Worm (Caenorhabditis elegans) whole organism, L3 larva: Measurements from ENCODE around the gene nhr-63.

Experiments
- R02D3.7 ChIP-seq: fragments of 150-350 bp; optimal IDR thresholded peaks from 2 replicates; lab custom pipeline; 2014; ENCODE audit warnings: missing biosample characterization, missing genetic modification characterization
- ZK546.5 ChIP-seq: sonication (generic microtip); optimal IDR thresholded peaks from 2 replicates; lab custom pipeline; 2017; ENCODE audit warnings: missing biosample characterization, missing genetic modification characterization
- aly-2 ChIP-seq: fragments of 150-350 bp; optimal IDR thresholded peaks from 2 replicates; lab custom pipeline; 2014; ENCODE audit warnings: missing biosample characterization, missing genetic modification characterization
- ceh-16 ChIP-seq: sonication (generic microtip); optimal IDR thresholded peaks from 2 replicates; lab custom pipeline; 2017; ENCODE audit warnings: missing biosample characterization, missing genetic modification characterization
- ceh-82 ChIP-seq: fragments of 150-350 bp; optimal IDR thresholded peaks from 2 replicates; lab custom pipeline; 2014; ENCODE audit warnings: missing biosample characterization, missing genetic modification characterization
- ceh-9 ChIP-seq: sonication (generic microtip); optimal IDR thresholded peaks from 2 replicates; lab custom pipeline; 2018; ENCODE audit warnings: missing biosample characterization, missing genetic modification characterization
- daf-12 ChIP-seq: fragments of 150-350 bp; optimal IDR thresholded peaks from 2 replicates; lab custom pipeline; 2014; ENCODE audit warnings: missing biosample characterization, missing genetic modification reagents, missing genetic modification characterization
- egl-27 ChIP-seq: sonication (generic microtip); optimal IDR thresholded peaks from 4 replicates; lab custom pipeline; 2017; ENCODE audit warnings: missing biosample characterization, missing genetic modification reagents, missing genetic modification characterization
- egl-5 ChIP-seq: fragments of 150-350 bp; optimal IDR thresholded peaks from 2 replicates; lab custom pipeline; 2017; ENCODE audit warnings: missing biosample characterization, missing genetic modification reagents, missing genetic modification characterization, inconsistent platforms
- elt-2 ChIP-seq: sonication (generic microtip); optimal IDR thresholded peaks from 2 replicates; lab custom pipeline; 2016; ENCODE audit warnings: missing genetic modification reagents, mild to moderate bottlenecking, missing genetic modification characterization, missing compliant biosample characterization
- elt-3 ChIP-seq, 3 experiments: fragments of 150-350 bp in 1 of 3; sonication (generic microtip) in 2 of 3; optimal IDR thresholded peaks; 2 replicates in 2 of 3; 4 replicates in 1 of 3; lab custom pipeline; 2014 to 2017; ENCODE audit warnings: missing biosample characterization in 3 of 3, missing genetic modification characterization in 3 of 3
- eor-1 ChIP-seq, 2 experiments: fragments of 150-350 bp; optimal IDR thresholded peaks; 2 replicates each; lab custom pipeline; 2014 to 2018; ENCODE audit warnings: missing biosample characterization in 2 of 2, missing genetic modification characterization in 2 of 2
- fkh-10 ChIP-seq: sonication (generic microtip); optimal IDR thresholded peaks from 2 replicates; lab custom pipeline; 2017; ENCODE audit warnings: missing biosample characterization, missing genetic modification reagents, missing genetic modification characterization
- fkh-2 ChIP-seq: fragments of 150-350 bp; optimal IDR thresholded peaks from 2 replicates; lab custom pipeline; 2014; ENCODE audit warnings: missing biosample characterization, missing genetic modification reagents, missing genetic modification characterization
- fos-1 ChIP-seq: fragments of 150-350 bp; optimal IDR thresholded peaks from 2 replicates; lab custom pipeline; 2014; ENCODE audit warnings: missing biosample characterization, missing genetic modification characterization
- lin-15B ChIP-seq: fragments of 150-350 bp; optimal IDR thresholded peaks from 2 replicates; lab custom pipeline; 2014; ENCODE audit warnings: missing biosample characterization, missing genetic modification characterization
- lin-39 ChIP-seq: fragments of 150-350 bp; optimal IDR thresholded peaks from 2 replicates; lab custom pipeline; 2018; ENCODE audit warnings: missing biosample characterization, missing genetic modification reagents, missing genetic modification characterization
- lsy-12 ChIP-seq: sonication (generic microtip); optimal IDR thresholded peaks from 2 replicates; lab custom pipeline; 2016; ENCODE audit warnings: mild to moderate bottlenecking, missing genetic modification characterization, missing compliant biosample characterization
- mdl-1 ChIP-seq: fragments of 150-350 bp; optimal IDR thresholded peaks from 2 replicates; lab custom pipeline; 2014; ENCODE audit warnings: missing biosample characterization, missing genetic modification characterization
- nhr-12 ChIP-seq: fragments of 150-350 bp; optimal IDR thresholded peaks from 2 replicates; lab custom pipeline; 2014; ENCODE audit warnings: missing biosample characterization, missing genetic modification characterization
- nhr-237 ChIP-seq: fragments of 150-350 bp; optimal IDR thresholded peaks from 2 replicates; lab custom pipeline; 2014; ENCODE audit warnings: missing biosample characterization, missing genetic modification characterization
- nhr-25 ChIP-seq: sonication (generic microtip); optimal IDR thresholded peaks from 2 replicates; lab custom pipeline; 2017; ENCODE audit warnings: missing biosample characterization, missing genetic modification characterization
- nhr-28 ChIP-seq: fragments of 150-350 bp; optimal IDR thresholded peaks from 2 replicates; lab custom pipeline; 2014; ENCODE audit warnings: missing biosample characterization, missing genetic modification characterization
- nhr-43 ChIP-seq: sonication (generic microtip); optimal IDR thresholded peaks from 2 replicates; lab custom pipeline; 2016; ENCODE audit warnings: mild to moderate bottlenecking, missing genetic modification characterization, missing compliant biosample characterization; ENCODE audit not compliant: poor library complexity, severe bottlenecking
- nhr-76 ChIP-seq: fragments of 150-350 bp; sonication (generic microtip); optimal IDR thresholded peaks from 5 replicates; lab custom pipeline; 2014; ENCODE audit warnings: missing biosample characterization, missing genetic modification characterization
- nhr-77 ChIP-seq: fragments of 150-350 bp; optimal IDR thresholded peaks from 2 replicates; lab custom pipeline; 2014; ENCODE audit warnings: missing biosample characterization, missing genetic modification characterization
- sea-2 ChIP-seq: fragments of 150-350 bp; sonication (generic microtip); optimal IDR thresholded peaks from 4 replicates; lab custom pipeline; 2014; ENCODE audit warnings: missing biosample characterization, missing genetic modification reagents, missing genetic modification characterization
- skn-1 ChIP-seq: fragments of 150-350 bp; optimal IDR thresholded peaks from 2 replicates; lab custom pipeline; 2014; ENCODE audit warnings: missing biosample characterization, missing genetic modification characterization
- snpc-4 ChIP-seq: fragments of 150-350 bp; optimal IDR thresholded peaks from 2 replicates; lab custom pipeline; 2014; ENCODE audit warnings: missing biosample characterization, missing genetic modification characterization
- tbx-2 ChIP-seq: sonication (generic microtip); optimal IDR thresholded peaks from 2 replicates; lab custom pipeline; 2016; ENCODE audit warnings: mild to moderate bottlenecking, missing genetic modification characterization, missing compliant biosample characterization
- unc-39 ChIP-seq: sonication (generic microtip); optimal IDR thresholded peaks from 4 replicates; lab custom pipeline; 2017; ENCODE audit warnings: missing biosample characterization, missing genetic modification characterization
- ztf-11 ChIP-seq: fragments of 150-350 bp; optimal IDR thresholded peaks from 2 replicates; lab custom pipeline; 2014; ENCODE audit warnings: missing biosample characterization, missing genetic modification characterization

Gene nhr-63

DNA sequence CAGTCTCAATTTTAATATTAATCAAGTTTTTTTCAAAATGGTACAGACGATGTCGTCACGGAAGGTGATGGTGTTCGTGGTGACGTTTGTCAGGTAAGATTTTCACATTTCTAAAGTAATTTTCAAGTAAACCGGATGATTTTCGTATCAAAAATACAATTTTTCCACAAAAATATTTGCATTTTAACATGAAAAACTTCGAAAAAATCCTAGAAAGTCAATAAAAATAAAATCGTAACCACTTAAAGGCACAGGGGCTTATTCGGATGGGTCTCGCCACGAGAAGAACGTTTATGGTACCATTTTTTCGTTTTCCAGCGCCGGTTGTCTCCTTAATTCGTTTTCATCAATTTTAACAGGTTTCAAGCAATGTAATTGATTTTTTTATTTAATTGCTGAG lies 21.9 kb downstream of the nhr-63 start, which contains the start of gene T10C6.6:
TSS of gene T10C6.6 (plus strand) at position 27 of the 400 bp plus-strand sequence.
- TF ChIP-seq mdl-1 (tag; lab: Kevin White, UChicago) (no peak), eor-1 (tag; optimal IDR thresholded peaks at IDR 0.05; lab: Kevin White, UChicago) (no peak), ceh-82 (tag; lab: Kevin White, UChicago) (no peak), lin-39 (tag; lab: Kevin White, UChicago) (no peak), lsy-12 (tag; lab: Kevin White, UChicago) (no peak), ceh-16 (tag; lab: Kevin White, UChicago) (no peak), tbx-2 (tag; lab: Kevin White, UChicago) (no peak), nhr-76 (tag; lab: Kevin White, UChicago) (no peak), fkh-10 (GFP tag; lab: Kevin White, UChicago) (no peak), nhr-12 (tag; lab: Kevin White, UChicago) (no peak), egl-5 (no peak), egl-27 (tag; lab: Kevin White, UChicago) (no peak), unc-39 (no peak), snpc-4 (tag; lab: Kevin White, UChicago) (no peak), ZK546.5 (tag; lab: Kevin White, UChicago) (no peak), ztf-11 (no peak), aly-2 (tag; lab: Kevin White, UChicago) (no peak)

DNA sequence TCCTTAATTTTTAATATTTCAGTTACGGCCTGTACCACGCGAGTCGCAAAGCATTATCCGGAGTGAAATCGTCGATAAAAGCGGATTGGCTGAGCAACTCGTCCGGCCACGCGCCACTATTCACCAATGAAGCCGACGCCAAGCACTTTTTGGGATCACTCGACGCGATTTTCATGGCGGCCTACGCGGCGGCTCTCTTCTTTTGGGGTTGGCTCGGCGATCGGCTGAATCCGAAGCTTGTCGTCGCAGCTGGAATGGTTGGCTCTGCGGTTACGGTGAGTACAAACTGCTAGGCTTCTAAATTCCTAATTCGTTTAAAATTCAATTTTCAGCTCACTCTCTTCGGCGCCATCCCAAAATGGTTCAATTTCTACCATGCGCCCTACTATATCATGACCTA lies 22.5 kb downstream of the nhr-63 start:
- TF ChIP-seq daf-12 (tag; lab: Kevin White, UChicago) (no peak), eor-1 (tag; optimal IDR thresholded peaks at IDR 0.05; lab: Kevin White, UChicago) (no peak), fos-1 (tag; lab: Kevin White, UChicago) (no peak), fkh-2 (tag; lab: Kevin White, UChicago) (no peak), elt-3 (tag; optimal IDR thresholded peaks at IDR 0.05; lab: Kevin White, UChicago) (no peak)

- TF ChIP-seq ceh-82 (tag; lab: Kevin White, UChicago) (no peak), lin-15B (tag; lab: Kevin White, UChicago) (no peak), egl-5 (no peak), R02D3.7 (tag; lab: Kevin White, UChicago) (no peak), unc-39 (no peak), skn-1 (tag; lab: Kevin White, UChicago) (no peak), fos-1 (tag; lab: Kevin White, UChicago) (no peak), sea-2 (GFP tag; lab: Kevin White, UChicago) (no peak), nhr-28 (tag; lab: Kevin White, UChicago) (no peak), nhr-43 (no peak)
Measured at ce11 chrV:16029237-16029636, 26.8 kb downstream of the nhr-63 start.

- no peak for TF ChIP-seq nhr-12 (tag; lab: Kevin White, UChicago)
- no peak for TF ChIP-seq ztf-11
- TF ChIP-seq nhr-237 (tag; lab: Kevin White, UChicago): no peak
- no peak for TF ChIP-seq nhr-76 (tag; lab: Kevin White, UChicago)
Measured at ce11 chrV:16031571-16031970, 29.2 kb downstream of the nhr-63 start, which contains the start of gene T10C6.7. Gene T10C6.7, minus strand, starts transcription at chrV:16031713.

DNA sequence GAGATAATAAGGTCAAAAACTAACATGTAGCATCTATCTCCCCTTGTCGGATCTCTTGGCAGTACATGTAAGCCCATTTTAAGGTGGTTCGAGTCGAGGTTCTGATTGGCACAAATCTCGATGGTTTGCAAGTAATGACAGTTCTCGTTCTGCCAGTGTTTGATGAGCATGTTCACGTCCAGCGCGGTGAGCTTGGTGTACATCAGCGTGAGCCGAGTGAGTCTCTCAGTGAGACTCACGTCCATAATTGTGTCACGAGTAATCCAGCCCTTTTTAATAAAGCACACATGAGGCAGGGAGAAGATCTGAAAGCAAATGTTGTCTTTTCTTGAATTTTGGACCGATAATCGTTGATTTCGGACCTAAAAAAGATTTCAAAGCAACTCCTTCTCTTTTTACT lies 30.4 kb downstream of the nhr-63 start, which contains the start of gene T10C6.16:
TSS of gene T10C6.16 (minus strand) at position 245 of the 400 bp plus-strand sequence.
- no peak for TF ChIP-seq nhr-77 (tag; lab: Kevin White, UChicago)
- no peak for TF ChIP-seq elt-2 (tag; lab: Kevin White, UChicago)
- no peak for TF ChIP-seq ceh-9 (tag; lab: Kevin White, UChicago)
- no peak for TF ChIP-seq egl-5
- TF ChIP-seq nhr-237 (tag; lab: Kevin White, UChicago): no peak
- no peak for TF ChIP-seq skn-1 (tag; lab: Kevin White, UChicago)
- no peak for TF ChIP-seq nhr-43
- TF ChIP-seq nhr-25 (tag; lab: Kevin White, UChicago): no peak

DNA sequence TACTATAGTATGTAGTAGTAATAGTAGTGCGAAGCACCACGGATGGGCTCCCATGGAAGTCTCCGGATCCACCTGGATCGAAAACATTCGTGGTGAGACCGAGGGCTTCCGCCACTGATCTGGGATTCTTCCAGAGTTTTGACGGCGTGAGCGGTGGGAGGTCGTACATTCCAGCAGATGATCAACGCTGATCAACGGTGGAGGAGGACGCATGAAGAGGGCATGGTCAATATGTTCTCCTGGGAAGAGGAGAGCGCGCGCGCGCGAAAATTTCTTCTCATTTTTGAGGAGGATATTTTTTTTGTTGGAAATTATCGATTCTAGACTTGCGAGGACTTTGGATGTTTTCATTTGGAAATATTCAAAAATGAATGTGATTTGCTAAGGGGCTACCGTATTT lies 31.1 kb downstream of the nhr-63 start:
- TF ChIP-seq ZK546.5 (tag; lab: Kevin White, UChicago) (no peak), nhr-77 (tag; lab: Kevin White, UChicago) (no peak), nhr-237 (tag; lab: Kevin White, UChicago) (no peak), egl-5 (no peak), lin-39 (tag; lab: Kevin White, UChicago) (no peak), fos-1 (tag; lab: Kevin White, UChicago) (no peak), R02D3.7 (tag; lab: Kevin White, UChicago) (no peak), nhr-76 (tag; lab: Kevin White, UChicago) (no peak), nhr-43 (no peak)
